Worm (Caenorhabditis elegans) whole organism, early embryonic: ENCODE data around the gene rgs-11.

ENCODE experiments used
- B0310.2 ChIP-seq: sonication (generic microtip); optimal IDR thresholded peaks from 2 replicates; lab custom pipeline; 2016; ENCODE audit warnings: mild to moderate bottlenecking, missing genetic modification characterization, missing compliant biosample characterization
- aly-1 ChIP-seq: sonication (generic microtip); optimal IDR thresholded peaks from 2 replicates; lab custom pipeline; 2016; ENCODE audit warnings: missing genetic modification characterization, missing compliant biosample characterization
- ama-1 ChIP-seq: fragments of 150-350 bp; optimal IDR thresholded peaks from 2 replicates; lab custom pipeline; 2014
- flt-1 ChIP-seq: fragments of 200-800 bp; sonication (Bioruptor generic); IDR thresholded peaks from 2 replicates; pipeline ENCODE4 v1.3.6; 2022; ENCODE audit warnings: missing genetic modification characterization, missing compliant biosample characterization
- hnd-1 ChIP-seq: sonication (generic microtip); optimal IDR thresholded peaks from 2 replicates; lab custom pipeline; 2016; ENCODE audit warnings: missing genetic modification characterization, missing compliant biosample characterization
- sea-1 ChIP-seq: fragments of 200-800 bp; sonication (Bioruptor generic); conservative IDR thresholded peaks from 2 replicates; pipeline ENCODE4 v1.3.6; 2022; ENCODE audit warnings: missing genetic modification characterization, missing compliant biosample characterization
- tbx-11 ChIP-seq: fragments of 200-800 bp; sonication (Bioruptor generic); IDR thresholded peaks from 2 replicates; pipeline ENCODE4 v1.3.6; 2022; ENCODE audit warnings: missing genetic modification characterization, missing compliant biosample characterization
- tbx-37 ChIP-seq: fragments of 200-800 bp; sonication (Bioruptor generic); conservative IDR thresholded peaks from 2 replicates; pipeline ENCODE4 v1.3.6; 2022; ENCODE audit warnings: missing genetic modification reagents, missing genetic modification characterization, missing compliant biosample characterization

- no peak for TF ChIP-seq ama-1
- no peak for TF ChIP-seq sea-1 (GFP tag; lab: Robert Waterston, UW)
- no peak for TF ChIP-seq B0310.2
- TF ChIP-seq tbx-11 = no peak
- TF ChIP-seq flt-1 = no peak
- no peak for TF ChIP-seq tbx-37 (GFP tag; lab: Robert Waterston, UW)
- TF ChIP-seq hnd-1 (tag; lab: Kevin White, UChicago) = no peak
- no peak for TF ChIP-seq aly-1 (tag; lab: Kevin White, UChicago)
Observed at ce11 chrX:15010941-15011340, 46.6 kb downstream of the rgs-11 start.
